Fruit fly (Drosophila melanogaster): ENCODE results near the gene GstZ2.
A peak's percentile ranks its signal among the peaks of the same experiment; 100 is the strongest.

GstZ2 gene

DNA sequence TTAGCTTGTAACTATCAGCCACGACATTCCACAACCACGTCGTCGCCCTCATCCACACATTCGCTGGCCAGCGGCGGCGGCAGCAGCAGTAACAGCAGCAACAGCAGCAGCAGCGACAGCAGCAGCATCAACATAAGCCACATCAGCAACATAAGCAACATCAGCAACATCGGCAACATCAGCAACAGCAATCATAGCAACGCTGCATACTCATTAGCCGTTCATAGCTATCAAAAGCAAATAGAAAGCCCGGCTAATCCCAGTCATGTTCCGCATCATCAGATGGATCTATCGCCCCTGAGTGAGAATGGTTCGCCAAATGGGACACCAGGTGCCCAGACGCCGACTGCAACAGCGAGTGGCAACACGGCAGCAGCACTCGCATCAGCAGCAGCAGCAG is 19.3 kb downstream of the GstZ2 start:
- TF ChIP-seq Snoo (tag; optimal IDR thresholded peaks at IDR 0.05) (no peak), D1 (tag; optimal IDR thresholded peaks at IDR 0.05) (no peak), CG9948 (tag; optimal IDR thresholded peaks at IDR 0.05) (no peak), EcR (GFP tag; optimal IDR thresholded peaks at IDR 0.05) (no peak), CG8159 (tag; optimal IDR thresholded peaks at IDR 0.05) (no peak), gl (tag; optimal IDR thresholded peaks at IDR 0.05) (no peak), CG14655 (GFP tag; optimal IDR thresholded peaks at IDR 0.05) (no peak), rn (GFP tag; IDR thresholded peaks at IDR 0.05) (no peak), CG8301 (tag; optimal IDR thresholded peaks at IDR 0.05) (no peak), CG15710 (tag; optimal IDR thresholded peaks at IDR 0.05) (no peak), CG32121 (GFP tag; IDR thresholded peaks at IDR 0.05) (no peak), Ets98B (GFP tag; IDR thresholded peaks at IDR 0.05) (no peak), fd96Ca (GFP tag; IDR thresholded peaks at IDR 0.05) (no peak), CG17806 (tag; optimal IDR thresholded peaks at IDR 0.05) (no peak), CG13204 (GFP tag; optimal IDR thresholded peaks at IDR 0.05) (no peak), CG10348 (GFP tag; IDR thresholded peaks at IDR 0.05) (no peak), CG4496 (GFP tag; IDR thresholded peaks at IDR 0.05) (no peak), Pif1B (GFP tag; optimal IDR thresholded peaks at IDR 0.05) (no peak)

DNA sequence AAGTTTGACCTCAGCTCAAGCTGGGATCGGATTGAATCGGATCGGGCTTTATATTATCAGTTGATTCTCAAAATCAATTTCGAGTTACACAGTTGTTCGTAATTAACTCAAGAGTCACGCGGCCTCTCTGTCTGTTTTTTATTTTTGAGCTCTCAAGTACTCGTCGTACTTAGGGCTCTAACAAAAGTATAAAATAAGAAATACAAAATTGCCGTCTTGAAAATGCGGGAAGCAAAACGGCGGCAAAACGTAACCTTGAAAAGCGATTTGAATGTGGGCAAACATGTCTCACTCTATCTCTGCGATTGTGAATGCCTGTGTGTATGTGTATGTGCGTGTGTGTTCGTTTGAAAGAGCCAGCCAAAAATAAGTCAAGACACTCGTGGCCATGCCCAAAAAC is 22.8 kb downstream of the GstZ2 start:
- TF ChIP-seq CG10348 (GFP tag; IDR thresholded peaks at IDR 0.05) (no peak), CG15710 (tag; optimal IDR thresholded peaks at IDR 0.05) (no peak), Snoo (tag; optimal IDR thresholded peaks at IDR 0.05) (no peak), CG34367 (tag; optimal IDR thresholded peaks at IDR 0.05) (no peak), CG4496 (GFP tag; IDR thresholded peaks at IDR 0.05) (no peak), Ets98B (GFP tag; IDR thresholded peaks at IDR 0.05) (no peak)

- 0 out of 3 replicates have a peak, but pooled peaks have one; percentile 41 for TF ChIP-seq CG4496 (GFP tag; IDR thresholded peaks at IDR 0.05)
- TF ChIP-seq CG10348 (GFP tag; IDR thresholded peaks at IDR 0.05): no peak
- no peak for TF ChIP-seq CG15710 (tag; optimal IDR thresholded peaks at IDR 0.05)
- TF ChIP-seq CG13204 (GFP tag; optimal IDR thresholded peaks at IDR 0.05): no peak
- TF ChIP-seq CG8301 (tag; optimal IDR thresholded peaks at IDR 0.05): no peak
- TF ChIP-seq Ets98B (GFP tag; IDR thresholded peaks at IDR 0.05): peak; percentile 7; the same call in 1 of the 2 replicates
These were observed 24.0 kb downstream of the GstZ2 start for dm6 chr3R:9436358-9436972.

- TF ChIP-seq CG34367 (tag; optimal IDR thresholded peaks at IDR 0.05) (no peak), Pif1B (GFP tag; optimal IDR thresholded peaks at IDR 0.05) (no peak), CG8159 (tag; optimal IDR thresholded peaks at IDR 0.05) (no peak), CG14655 (GFP tag; optimal IDR thresholded peaks at IDR 0.05) (no peak), CG32121 (GFP tag; IDR thresholded peaks at IDR 0.05) (no peak), EcR (GFP tag; optimal IDR thresholded peaks at IDR 0.05) (no peak), rn (GFP tag; IDR thresholded peaks at IDR 0.05) (no peak), Ets98B (GFP tag; IDR thresholded peaks at IDR 0.05) (no peak), CG15710 (tag; optimal IDR thresholded peaks at IDR 0.05) (no peak), CG12605 (GFP tag; IDR thresholded peaks at IDR 0.05) (no peak), fd96Ca (GFP tag; IDR thresholded peaks at IDR 0.05) (no peak), CG4496 (GFP tag; IDR thresholded peaks at IDR 0.05) (no peak), CG13204 (GFP tag; optimal IDR thresholded peaks at IDR 0.05) (no peak), gl (tag; optimal IDR thresholded peaks at IDR 0.05) (no peak), CG10348 (GFP tag; IDR thresholded peaks at IDR 0.05) (no peak), Pif1A (GFP tag; optimal IDR thresholded peaks at IDR 0.05) (no peak), D1 (tag; optimal IDR thresholded peaks at IDR 0.05) (no peak), CG9948 (tag; optimal IDR thresholded peaks at IDR 0.05) (no peak), Snoo (tag; optimal IDR thresholded peaks at IDR 0.05) (no peak), CG8301 (tag; optimal IDR thresholded peaks at IDR 0.05) (no peak)
These were observed 24.6 kb downstream of the GstZ2 start for dm6 chr3R:9435898-9436297.

- TF ChIP-seq CG13204 (GFP tag; optimal IDR thresholded peaks at IDR 0.05) (no peak), CG15710 (tag; optimal IDR thresholded peaks at IDR 0.05) (peak; percentile 35), CG9948 (tag; optimal IDR thresholded peaks at IDR 0.05) (peak; percentile 51), fd96Ca (GFP tag; IDR thresholded peaks at IDR 0.05) (peak; percentile 63; the same call in 2 of the 3 replicates), rn (GFP tag; IDR thresholded peaks at IDR 0.05) (peak; percentile 76), CG12605 (GFP tag; IDR thresholded peaks at IDR 0.05) (peak; percentile 49; the same call in 1 of the 2 replicates), Pif1A (GFP tag; optimal IDR thresholded peaks at IDR 0.05) (peak; percentile 56), CG14655 (GFP tag; optimal IDR thresholded peaks at IDR 0.05) (peak; percentile 60), CG8301 (tag; optimal IDR thresholded peaks at IDR 0.05) (peak; percentile 77), CG8159 (tag; optimal IDR thresholded peaks at IDR 0.05) (peak; percentile 45), Ets98B (GFP tag; IDR thresholded peaks at IDR 0.05) (peak; percentile 89), D1 (tag; optimal IDR thresholded peaks at IDR 0.05) (no peak), Snoo (tag; optimal IDR thresholded peaks at IDR 0.05) (no peak), gl (tag; optimal IDR thresholded peaks at IDR 0.05) (no peak), CG10348 (GFP tag; IDR thresholded peaks at IDR 0.05) (peak; percentile 52; the same call in 1 of the 2 replicates), Pif1B (GFP tag; optimal IDR thresholded peaks at IDR 0.05) (no peak), CG17806 (tag; optimal IDR thresholded peaks at IDR 0.05) (peak; percentile 57), CG34367 (tag; optimal IDR thresholded peaks at IDR 0.05) (no peak), EcR (GFP tag; optimal IDR thresholded peaks at IDR 0.05) (no peak), CG32121 (GFP tag; IDR thresholded peaks at IDR 0.05) (peak; percentile 93), CG4496 (GFP tag; IDR thresholded peaks at IDR 0.05) (peak; percentile 92)
These were observed 25.7 kb downstream of the GstZ2 start for dm6 chr3R:9434543-9435407.

Measured in whole organism, pupa.